Worm (Caenorhabditis elegans): ENCODE results near the gene Y41C4A.32.

DNA sequence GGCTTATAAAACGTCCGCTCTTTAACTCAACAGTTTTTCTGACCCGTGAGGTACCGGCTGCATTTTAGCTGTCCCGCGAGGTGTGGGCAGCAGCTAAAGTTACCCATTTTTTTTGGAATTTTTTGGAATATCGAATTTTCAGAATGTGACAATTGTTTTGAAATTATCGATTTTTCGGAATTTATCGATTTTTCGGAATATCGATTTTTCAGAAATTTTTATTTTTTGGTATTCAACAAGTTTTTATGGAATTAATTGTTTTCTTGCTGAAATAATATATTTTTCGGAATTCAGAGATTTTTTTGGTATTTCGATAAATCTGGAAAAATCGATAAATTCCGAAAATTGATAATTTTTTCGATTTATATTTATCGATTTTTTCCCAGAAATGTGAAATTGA is 11.4 kb downstream of the Y41C4A.32 start:
- TF ChIP-seq ztf-4 (tag; optimal IDR thresholded peaks at IDR 0.05): no peak
- no peak for TF ChIP-seq lsy-2 (tag; optimal IDR thresholded peaks at IDR 0.05)
- TF ChIP-seq sptf-1 (tag; optimal IDR thresholded peaks at IDR 0.05): no peak
- no peak for TF ChIP-seq sox-4 (tag; optimal IDR thresholded peaks at IDR 0.05)
- TF ChIP-seq zag-1 (tag; optimal IDR thresholded peaks at IDR 0.05): no peak
- no peak for TF ChIP-seq unc-62 (GFP tag; optimal IDR thresholded peaks at IDR 0.05)
- TF ChIP-seq grh-1 (GFP tag; IDR thresholded peaks at IDR 0.05): no peak
- TF ChIP-seq nhr-12 (tag; optimal IDR thresholded peaks at IDR 0.05): no peak
- TF ChIP-seq rnt-1 (tag; optimal IDR thresholded peaks at IDR 0.05): no peak
- no peak for TF ChIP-seq lin-13 (GFP tag; optimal IDR thresholded peaks at IDR 0.05)
- no peak for TF ChIP-seq pqm-1 (tag; optimal IDR thresholded peaks at IDR 0.05)

Data from whole organism, L1 larva.